Worm (Caenorhabditis elegans): ENCODE data around the gene gmpr-1.

- TF ChIP-seq jun-1 (tag; optimal IDR thresholded peaks at IDR 0.05) (no peak), nfya-1 (tag; optimal IDR thresholded peaks at IDR 0.05; ENCODE audit: insufficient read depth) (no peak), unc-62 (GFP tag; optimal IDR thresholded peaks at IDR 0.05) (no peak)
These were observed 28.9 kb upstream of the gmpr-1 start, which contains the start of gene F13A2.4 for ce11 chrV:4400118-4400517.

Measured in whole organism, L3 larva.